Worm (Caenorhabditis elegans): ENCODE measurements around the gene str-160.

Gene str-160

DNA sequence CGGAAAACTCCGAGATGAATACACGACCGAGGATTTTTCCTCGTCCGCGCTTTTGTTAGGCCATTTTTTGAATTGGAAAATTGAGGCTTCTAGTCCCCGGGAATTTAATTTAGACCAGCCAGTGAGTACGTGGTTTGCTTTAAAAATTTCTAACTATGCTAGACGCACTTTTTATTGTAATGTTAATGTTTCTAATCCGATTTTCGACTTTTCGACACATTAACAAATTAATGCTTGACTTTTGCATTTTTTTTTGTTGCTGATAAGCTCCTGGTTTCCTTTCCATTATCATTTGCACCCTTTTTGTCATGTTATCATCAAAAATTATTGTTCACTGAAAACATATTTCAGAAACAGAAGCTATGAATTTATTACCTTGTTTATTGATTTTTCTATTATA is 22.2 kb downstream of the str-160 start, which contains the start of gene clec-204:
Gene clec-204, plus strand, starts transcription at position 301 of the 400 bp plus-strand sequence.
- TF ChIP-seq blmp-1 (tag; optimal IDR thresholded peaks at IDR 0.05): no peak
- TF ChIP-seq elt-1 (tag; optimal IDR thresholded peaks at IDR 0.05; ENCODE audit: borderline replicate concordance, insufficient read depth): no peak
- TF ChIP-seq mep-1 (tag; optimal IDR thresholded peaks at IDR 0.05): no peak
- TF ChIP-seq nhr-12 (tag; optimal IDR thresholded peaks at IDR 0.05): no peak
- TF ChIP-seq mab-5 (tag; optimal IDR thresholded peaks at IDR 0.05): no peak
- no peak for TF ChIP-seq M03D4.4 (tag; optimal IDR thresholded peaks at IDR 0.05)
- no peak for TF ChIP-seq mls-2 (tag; optimal IDR thresholded peaks at IDR 0.05)
- no peak for TF ChIP-seq nhr-28 (tag; optimal IDR thresholded peaks at IDR 0.05)

DNA sequence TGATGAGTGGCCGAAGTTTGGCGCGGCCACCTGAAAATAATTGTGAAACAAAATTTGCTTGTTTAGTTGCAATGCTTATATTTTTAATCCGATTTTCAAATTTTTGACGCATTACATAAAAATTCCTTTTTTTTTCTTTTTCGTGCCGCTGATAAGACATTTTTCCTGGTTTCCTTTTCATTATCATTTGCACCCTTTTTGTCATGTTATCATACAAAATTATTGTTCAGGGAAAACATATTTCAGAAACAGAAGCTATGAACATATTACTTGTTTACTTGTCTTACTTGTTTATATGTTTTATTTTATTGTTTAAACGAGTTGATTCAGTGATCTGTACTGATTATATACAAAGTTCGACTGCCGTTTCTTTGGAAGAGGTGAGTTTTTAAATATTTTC is 26.0 kb downstream of the str-160 start, which contains the start of gene clec-205:
Gene clec-205, plus strand, starts transcription at position 212 of the 400 bp plus-strand sequence.
- TF ChIP-seq flh-1 (GFP tag; optimal IDR thresholded peaks at IDR 0.05) (no peak), nhr-2 (tag; optimal IDR thresholded peaks at IDR 0.05) (no peak), unc-39 (tag; optimal IDR thresholded peaks at IDR 0.05) (no peak), lin-32 (GFP tag; optimal IDR thresholded peaks at IDR 0.05) (no peak), elt-3 (tag; optimal IDR thresholded peaks at IDR 0.05) (no peak), hlh-1 (tag; optimal IDR thresholded peaks at IDR 0.05) (no peak)

DNA sequence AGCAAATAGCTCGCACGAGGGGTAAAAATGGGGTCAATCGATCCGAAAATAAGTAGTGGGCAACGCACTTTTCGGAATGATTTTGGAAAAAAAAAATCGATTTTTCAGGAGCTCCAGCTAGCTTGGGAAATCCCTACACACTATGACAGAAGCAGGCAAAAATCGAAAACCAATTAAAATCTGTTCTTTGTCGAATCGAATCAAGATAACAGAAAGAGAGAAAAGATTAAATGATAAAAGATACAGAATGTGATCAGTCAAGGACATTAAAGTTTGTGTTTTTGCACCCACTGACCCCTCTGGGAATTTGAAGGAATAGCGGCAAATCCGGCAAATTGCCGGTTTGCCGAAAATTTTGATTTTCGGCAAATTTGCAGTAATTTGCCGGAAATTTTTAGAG is 32.8 kb downstream of the str-160 start:
- TF ChIP-seq nhr-12 (tag; optimal IDR thresholded peaks at IDR 0.05) (no peak), nhr-28 (tag; optimal IDR thresholded peaks at IDR 0.05) (no peak), cnd-1 (tag; optimal IDR thresholded peaks at IDR 0.05) (no peak), unc-39 (tag; optimal IDR thresholded peaks at IDR 0.05) (no peak), ceh-39 (tag; optimal IDR thresholded peaks at IDR 0.05) (no peak), M03D4.4 (tag; optimal IDR thresholded peaks at IDR 0.05) (no peak), pha-4 (tag; optimal IDR thresholded peaks at IDR 0.05) (no peak), nhr-76 (tag; optimal IDR thresholded peaks at IDR 0.05) (no peak), hlh-1 (tag; optimal IDR thresholded peaks at IDR 0.05) (no peak), unc-120 (tag; optimal IDR thresholded peaks at IDR 0.05; ENCODE audit: poor library complexity, severe bottlenecking) (no peak), mls-2 (tag; optimal IDR thresholded peaks at IDR 0.05) (no peak), blmp-1 (tag; optimal IDR thresholded peaks at IDR 0.05) (no peak), ceh-43 (GFP tag; optimal IDR thresholded peaks at IDR 0.05) (no peak), bed-3 (GFP tag; optimal IDR thresholded peaks at IDR 0.05) (no peak), mep-1 (tag; optimal IDR thresholded peaks at IDR 0.05) (no peak), drap-1 (GFP tag; optimal IDR thresholded peaks at IDR 0.05) (no peak), sem-2 (GFP tag; optimal IDR thresholded peaks at IDR 0.05) (no peak), unc-62 (GFP tag; optimal IDR thresholded peaks at IDR 0.05) (no peak)

DNA sequence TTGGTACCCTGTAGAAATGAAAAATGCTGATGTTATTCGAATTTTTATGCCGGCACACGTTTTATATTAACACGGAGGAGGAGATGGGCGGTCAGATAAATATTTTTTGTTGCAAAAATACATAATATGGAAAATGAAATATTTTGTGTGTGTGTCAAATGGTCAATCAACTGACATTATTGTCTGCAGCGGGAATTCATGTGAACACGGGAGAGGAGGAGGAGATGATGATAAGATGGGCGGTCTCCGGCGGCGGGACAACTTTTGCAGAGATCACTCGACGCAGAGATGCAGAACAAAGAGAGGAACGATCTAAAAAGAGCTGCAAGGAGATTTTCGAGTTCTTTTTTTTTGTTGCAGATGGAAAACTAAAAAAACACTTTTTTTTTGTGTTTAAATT is 37.1 kb downstream of the str-160 start, which contains the start of gene dhs-13:
Gene dhs-13, minus strand, starts transcription at position 8 of the 400 bp plus-strand sequence.
- TF ChIP-seq ceh-83 (GFP tag; optimal IDR thresholded peaks at IDR 0.05): no peak
- TF ChIP-seq mab-5 (tag; optimal IDR thresholded peaks at IDR 0.05): no peak
- no peak for TF ChIP-seq unc-39 (tag; optimal IDR thresholded peaks at IDR 0.05)
- no peak for TF ChIP-seq mep-1 (tag; optimal IDR thresholded peaks at IDR 0.05)
- no peak for TF ChIP-seq nhr-76 (tag; optimal IDR thresholded peaks at IDR 0.05)
- no peak for TF ChIP-seq lin-32 (GFP tag; optimal IDR thresholded peaks at IDR 0.05)
- no peak for TF ChIP-seq blmp-1 (tag; optimal IDR thresholded peaks at IDR 0.05)
- peak; percentile 23 for TF ChIP-seq unc-120 (tag; optimal IDR thresholded peaks at IDR 0.05; ENCODE audit: poor library complexity, severe bottlenecking)
- no peak for TF ChIP-seq M03D4.4 (tag; optimal IDR thresholded peaks at IDR 0.05)
- TF ChIP-seq nhr-2 (tag; optimal IDR thresholded peaks at IDR 0.05): no peak
- peak; percentile 13 for TF ChIP-seq elt-1 (tag; optimal IDR thresholded peaks at IDR 0.05; ENCODE audit: borderline replicate concordance, insufficient read depth)
- no peak for TF ChIP-seq drap-1 (GFP tag; optimal IDR thresholded peaks at IDR 0.05)
- TF ChIP-seq ceh-43 (GFP tag; optimal IDR thresholded peaks at IDR 0.05): no peak

DNA sequence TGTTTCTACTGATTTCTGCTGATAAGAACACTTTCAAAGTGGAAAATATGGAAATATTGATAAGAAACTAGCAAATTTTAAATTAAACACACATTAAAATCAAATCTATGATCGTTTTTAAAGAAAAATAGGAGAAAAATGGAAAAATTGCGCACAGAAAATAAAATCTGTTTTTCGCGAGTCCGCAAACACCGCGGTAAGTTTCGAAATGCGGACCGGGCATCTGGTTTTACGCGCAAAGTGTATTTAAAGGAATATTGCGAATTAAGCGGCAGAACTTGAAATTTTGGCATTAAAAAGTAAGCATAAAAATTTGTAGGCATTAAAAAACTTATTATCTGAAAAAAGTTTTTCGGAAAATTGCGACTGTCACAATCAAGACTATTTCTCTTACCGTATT is 38.5 kb downstream of the str-160 start:
- TF ChIP-seq mls-2 (tag; optimal IDR thresholded peaks at IDR 0.05): no peak
- no peak for TF ChIP-seq mab-5 (tag; optimal IDR thresholded peaks at IDR 0.05)
- no peak for TF ChIP-seq unc-62 (GFP tag; optimal IDR thresholded peaks at IDR 0.05)
- TF ChIP-seq ceh-39 (tag; optimal IDR thresholded peaks at IDR 0.05): no peak
- TF ChIP-seq nhr-237 (tag; optimal IDR thresholded peaks at IDR 0.05): no peak
- TF ChIP-seq lin-13 (tag; optimal IDR thresholded peaks at IDR 0.05): no peak
- TF ChIP-seq bed-3 (GFP tag; optimal IDR thresholded peaks at IDR 0.05): no peak
- TF ChIP-seq ham-2 (GFP tag; optimal IDR thresholded peaks at IDR 0.05): no peak
- TF ChIP-seq pha-4 (tag; optimal IDR thresholded peaks at IDR 0.05): no peak
- TF ChIP-seq nhr-2 (tag; optimal IDR thresholded peaks at IDR 0.05): no peak
- TF ChIP-seq flh-1 (GFP tag; optimal IDR thresholded peaks at IDR 0.05): no peak
- no peak for TF ChIP-seq snpc-4 (tag; optimal IDR thresholded peaks at IDR 0.05)
- no peak for TF ChIP-seq M03D4.4 (tag; optimal IDR thresholded peaks at IDR 0.05)
- TF ChIP-seq ceh-83 (GFP tag; optimal IDR thresholded peaks at IDR 0.05): no peak
- no peak for TF ChIP-seq mep-1 (tag; optimal IDR thresholded peaks at IDR 0.05)
- TF ChIP-seq unc-120 (tag; optimal IDR thresholded peaks at IDR 0.05; ENCODE audit: poor library complexity, severe bottlenecking): no peak
- no peak for TF ChIP-seq ztf-11 (tag; optimal IDR thresholded peaks at IDR 0.05)

Measured in whole organism, mixed stage, embryonic.